Fruit fly (Drosophila melanogaster): ENCODE measurements around the gene CG1532.

The CG1532 gene

DNA sequence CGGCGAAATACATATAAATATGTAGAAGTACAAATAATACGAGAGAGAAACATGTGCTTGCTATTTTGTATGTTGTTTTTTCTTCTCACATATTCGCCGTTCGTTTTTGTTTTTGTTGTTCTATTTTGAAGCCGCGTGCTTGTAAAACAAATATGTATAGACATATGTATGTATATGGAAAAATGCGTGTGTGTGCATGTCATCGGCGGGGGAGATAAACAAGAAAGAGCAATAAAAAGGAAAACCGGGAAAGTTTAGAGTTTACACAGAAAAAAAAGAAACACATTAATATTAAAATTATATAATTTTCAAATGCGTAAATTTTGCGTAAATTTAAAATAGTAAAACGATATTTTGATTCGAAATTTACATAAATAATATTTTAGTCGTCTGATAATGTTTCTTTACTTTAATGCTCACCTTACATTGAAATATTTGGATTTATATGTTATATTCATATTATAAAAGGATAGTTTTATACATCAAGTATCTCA, 17.3 kb upstream of the CG1532 start (continued):
- TF ChIP-seq CG10631 (GFP tag; optimal IDR thresholded peaks at IDR 0.05), result no peak
- TF ChIP-seq esn (GFP tag; optimal IDR thresholded peaks at IDR 0.05), result no peak
- peak; percentile 53 for TF ChIP-seq CG6808 (GFP tag; optimal IDR thresholded peaks at IDR 0.05)
- peak; percentile 86 for TF ChIP-seq CG6276 (GFP tag; optimal IDR thresholded peaks at IDR 0.05)
- TF ChIP-seq CG1621 (tag; optimal IDR thresholded peaks at IDR 0.05), result no peak
- TF ChIP-seq cyc (GFP tag; optimal IDR thresholded peaks at IDR 0.05), result no peak
- peak; percentile 26 for TF ChIP-seq net (GFP tag; optimal IDR thresholded peaks at IDR 0.05)
- TF ChIP-seq Lpt (GFP tag; optimal IDR thresholded peaks at IDR 0.05), result no peak
- peak; percentile 0 for TF ChIP-seq Hr4 (GFP tag; optimal IDR thresholded peaks at IDR 0.05)
- no peak for TF ChIP-seq Eip75B (GFP tag; optimal IDR thresholded peaks at IDR 0.05)
- no peak for TF ChIP-seq fd59A (GFP tag; optimal IDR thresholded peaks at IDR 0.05)
- TF ChIP-seq CG11902 (GFP tag; optimal IDR thresholded peaks at IDR 0.05), result no peak
- TF ChIP-seq achi (GFP tag; optimal IDR thresholded peaks at IDR 0.05), result no peak
- TF ChIP-seq CG3032 (tag; optimal IDR thresholded peaks at IDR 0.05), result peak; percentile 51
- no peak for TF ChIP-seq acj6 (GFP tag; optimal IDR thresholded peaks at IDR 0.05)
- no peak for TF ChIP-seq svp (GFP tag)
- no peak for TF ChIP-seq dac (GFP tag; optimal IDR thresholded peaks at IDR 0.05)
- TF ChIP-seq Smox (GFP tag; optimal IDR thresholded peaks at IDR 0.05), result no peak
- TF ChIP-seq salr (GFP tag; optimal IDR thresholded peaks at IDR 0.05), result no peak
- TF ChIP-seq CG8119 (GFP tag; IDR thresholded peaks at IDR 0.05), result peak; percentile 66
- no peak for TF ChIP-seq CG11762 (GFP tag; optimal IDR thresholded peaks at IDR 0.05; ENCODE audit: insufficient read depth)
- TF ChIP-seq Ets96B (tag; optimal IDR thresholded peaks at IDR 0.05), result peak; percentile 56
- TF ChIP-seq ss (GFP tag; optimal IDR thresholded peaks at IDR 0.05), result peak; percentile 48 to 66
- TF ChIP-seq CG6163 (GFP tag; IDR thresholded peaks at IDR 0.05), result peak; percentile 65
- TF ChIP-seq CG15336 (GFP tag; IDR thresholded peaks at IDR 0.05), result peak; percentile 75
- no peak for TF ChIP-seq CG34406 (GFP tag; optimal IDR thresholded peaks at IDR 0.05)
- TF ChIP-seq spab (GFP tag; optimal IDR thresholded peaks at IDR 0.05), result no peak
- no peak for TF ChIP-seq Ets21C (GFP tag; optimal IDR thresholded peaks at IDR 0.05)
- no peak for TF ChIP-seq CG31627 (GFP tag; optimal IDR thresholded peaks at IDR 0.05)
- peak; percentile 65 for TF ChIP-seq CG16779 (tag; optimal IDR thresholded peaks at IDR 0.05)
- peak; percentile 72 for TF ChIP-seq fkh (GFP tag; optimal IDR thresholded peaks at IDR 0.05)
- TF ChIP-seq CG6792 (GFP tag; optimal IDR thresholded peaks at IDR 0.05), result no peak
- no peak for TF ChIP-seq Sox15 (GFP tag; optimal IDR thresholded peaks at IDR 0.05)
- peak; percentile 16 for TF ChIP-seq CG10669 (GFP tag; optimal IDR thresholded peaks at IDR 0.05)
- no peak for TF ChIP-seq fd85E (GFP tag; optimal IDR thresholded peaks at IDR 0.05)
- TF ChIP-seq CG11294 (GFP tag; IDR thresholded peaks at IDR 0.05), result no peak
- peak; percentile 20 for TF ChIP-seq CG9139 (GFP tag; optimal IDR thresholded peaks at IDR 0.05)

DNA sequence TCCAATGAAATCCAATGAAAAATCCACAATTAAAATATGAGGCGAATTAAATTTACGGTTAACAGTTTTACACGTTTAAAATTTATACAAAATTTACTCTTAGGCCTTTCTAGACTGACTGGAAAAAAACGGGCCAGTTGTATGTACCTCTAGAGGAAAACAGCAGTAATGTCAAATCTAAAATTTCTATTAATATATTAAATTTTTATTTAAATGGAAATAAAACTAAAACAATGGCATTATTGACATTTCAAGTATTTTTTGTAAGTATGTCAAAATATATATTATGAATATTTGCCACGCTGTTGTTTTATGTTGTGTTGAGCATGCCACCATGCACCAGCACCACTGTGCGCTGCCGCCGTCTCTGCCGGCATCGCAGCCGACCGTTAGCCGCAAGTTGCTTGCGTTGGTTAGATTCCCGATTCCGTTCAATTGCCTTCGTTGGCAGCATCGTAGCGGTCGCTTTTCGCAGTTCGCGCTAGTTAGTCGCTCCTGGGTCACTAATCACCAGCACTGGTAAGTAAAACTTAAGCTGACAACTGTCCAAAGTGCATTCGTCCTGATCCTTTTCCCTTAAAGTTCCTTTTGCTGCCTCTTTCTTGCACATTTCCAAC, 16.8 kb upstream of the CG1532 start, which contains the start of gene Cbs:
Gene Cbs (plus strand): TSS at position 308 of the 617 bp plus-strand sequence.
- TF ChIP-seq CG8119 (GFP tag; IDR thresholded peaks at IDR 0.05), result no peak
- TF ChIP-seq achi (GFP tag; optimal IDR thresholded peaks at IDR 0.05), result peak; percentile 21
- TF ChIP-seq lz (GFP tag; optimal IDR thresholded peaks at IDR 0.05), result no peak
- TF ChIP-seq CG4318 (GFP tag; optimal IDR thresholded peaks at IDR 0.05), result peak; percentile 53
- TF ChIP-seq Eip75B (GFP tag; optimal IDR thresholded peaks at IDR 0.05), result no peak
- TF ChIP-seq CG6163 (GFP tag; IDR thresholded peaks at IDR 0.05), result peak; percentile 40; the same call in 2 of the 3 replicates
- TF ChIP-seq eg (GFP tag; IDR thresholded peaks at IDR 0.05), result peak; percentile 75
- TF ChIP-seq CG6808 (GFP tag; optimal IDR thresholded peaks at IDR 0.05), result peak; percentile 53
- TF ChIP-seq CG15336 (GFP tag; IDR thresholded peaks at IDR 0.05), result peak; percentile 24; the same call in 1 of the 2 replicates
- peak; percentile 47; the same call in 1 of the 2 replicates for TF ChIP-seq CG11294 (GFP tag; IDR thresholded peaks at IDR 0.05)
- no peak for TF ChIP-seq Blimp-1 (GFP tag; optimal IDR thresholded peaks at IDR 0.05)
- no peak for TF ChIP-seq Met (GFP tag; optimal IDR thresholded peaks at IDR 0.05)
- TF ChIP-seq ss (GFP tag; optimal IDR thresholded peaks at IDR 0.05), result peak; percentile 20 to 28
- peak; percentile 1 for TF ChIP-seq Hr39 (GFP tag; optimal IDR thresholded peaks at IDR 0.05)
- TF ChIP-seq CG32006 (GFP tag; optimal IDR thresholded peaks at IDR 0.05), result peak; percentile 71
- TF ChIP-seq CG9139 (GFP tag; optimal IDR thresholded peaks at IDR 0.05), result no peak
- TF ChIP-seq Sox102F (GFP tag; optimal IDR thresholded peaks at IDR 0.05), result no peak
- TF ChIP-seq dac (GFP tag; optimal IDR thresholded peaks at IDR 0.05), result no peak
- no peak for TF ChIP-seq CG31627 (GFP tag; optimal IDR thresholded peaks at IDR 0.05)
- peak; percentile 48 to 55 for TF ChIP-seq salr (GFP tag; optimal IDR thresholded peaks at IDR 0.05)
- peak; percentile 30 for TF ChIP-seq CG3032 (tag; optimal IDR thresholded peaks at IDR 0.05)
- TF ChIP-seq OdsH (GFP tag; optimal IDR thresholded peaks at IDR 0.05), result peak; percentile 57
- peak; percentile 32 for TF ChIP-seq svp (GFP tag)
- peak; percentile 41 for TF ChIP-seq CG34406 (GFP tag; optimal IDR thresholded peaks at IDR 0.05)
- TF ChIP-seq topi (GFP tag; optimal IDR thresholded peaks at IDR 0.05), result no peak
- peak; percentile 28 for TF ChIP-seq CG11762 (GFP tag; optimal IDR thresholded peaks at IDR 0.05; ENCODE audit: insufficient read depth)
- TF ChIP-seq Smox (GFP tag; optimal IDR thresholded peaks at IDR 0.05), result no peak
- peak; percentile 13 for TF ChIP-seq CG3919 (GFP tag; optimal IDR thresholded peaks at IDR 0.05)
